Worm (Caenorhabditis elegans): ENCODE data around the gene F23B12.7.

DNA sequence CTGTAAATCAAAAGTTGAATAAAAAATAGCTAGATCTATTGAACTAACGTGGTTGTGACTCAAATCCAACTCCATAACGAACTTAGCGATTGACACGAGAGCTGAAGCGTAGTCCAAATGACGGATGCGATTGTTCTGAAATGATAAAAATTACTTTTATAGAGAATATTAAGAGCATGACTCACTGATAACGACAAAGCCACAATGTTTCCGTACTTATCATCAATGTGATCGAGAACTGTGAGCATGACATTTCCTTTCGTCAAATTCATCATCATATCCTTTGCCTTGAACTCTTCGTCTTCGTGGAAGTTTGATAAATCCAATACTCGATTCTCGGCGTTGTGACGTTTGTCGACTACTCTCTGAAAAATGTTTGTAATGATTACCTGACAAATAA is 35.5 kb upstream of the F23B12.7 start:
- TF ChIP-seq cog-1 (tag; optimal IDR thresholded peaks at IDR 0.05) (no peak), tab-1 (GFP tag; IDR thresholded peaks at IDR 0.05) (no peak), flt-1 (GFP tag; IDR thresholded peaks at IDR 0.05) (no peak), T22C8.4 (GFP tag; IDR thresholded peaks at IDR 0.05) (no peak), ztf-23 (GFP tag; IDR thresholded peaks at IDR 0.05) (no peak)
